Worm (Caenorhabditis elegans) whole organism, L2 larva: ENCODE measurements around the gene C23G10.7.

Experiments used
- aly-2 ChIP-seq: fragments of 150-350 bp; optimal IDR thresholded peaks from 2 replicates; lab custom pipeline; 2014; ENCODE audit warnings: missing biosample characterization, missing genetic modification characterization
- ceh-82 ChIP-seq: fragments of 150-350 bp; optimal IDR thresholded peaks from 2 replicates; lab custom pipeline; 2014; ENCODE audit warnings: missing biosample characterization, missing genetic modification characterization
- lin-39 ChIP-seq: fragments of 150-350 bp; optimal IDR thresholded peaks from 2 replicates; lab custom pipeline; 2014; ENCODE audit warnings: missing biosample characterization, missing genetic modification reagents, missing genetic modification characterization
- nhr-11 ChIP-seq: fragments of 150-350 bp; optimal IDR thresholded peaks from 2 replicates; lab custom pipeline; 2014; ENCODE audit warnings: missing biosample characterization, missing genetic modification characterization
- sma-3 ChIP-seq: sonication (generic microtip); optimal IDR thresholded peaks from 2 replicates; lab custom pipeline; 2016; ENCODE audit warnings: missing genetic modification reagents, missing genetic modification characterization, missing compliant biosample characterization
- snpc-4 ChIP-seq: fragments of 150-350 bp; optimal IDR thresholded peaks from 2 replicates; lab custom pipeline; 2014; ENCODE audit warnings: missing biosample characterization, missing genetic modification characterization

ce11 chrIII:6155787-6156186, 42.4 kb downstream of the C23G10.7 start:
- TF ChIP-seq lin-39 (tag; lab: Kevin White, UChicago) (no peak), ceh-82 (tag; lab: Kevin White, UChicago) (no peak), snpc-4 (tag; lab: Kevin White, UChicago) (no peak), sma-3 (no peak), nhr-11 (no peak), aly-2 (no peak)
